Worm (Caenorhabditis elegans) whole organism, L1 larva: ENCODE measurements around the gene ZK1307.7.

Experiments
- ets-5 ChIP-seq: fragments of 200-800 bp; sonication (Bioruptor generic); IDR thresholded peaks from 2 replicates; pipeline ENCODE4 v1.3.6; 2022; ENCODE audit warnings: missing genetic modification characterization, missing compliant biosample characterization
- lir-3 ChIP-seq: sonication (generic microtip); optimal IDR thresholded peaks from 2 replicates; lab custom pipeline; 2016; ENCODE audit warnings: mild to moderate bottlenecking, missing genetic modification characterization, moderate library complexity, missing compliant biosample characterization; ENCODE audit not compliant: poor library complexity
- skn-1 ChIP-seq: fragments of 150-350 bp; optimal IDR thresholded peaks from 2 replicates; lab custom pipeline; 2014; ENCODE audit warnings: missing biosample characterization, missing genetic modification characterization
- snpc-4 ChIP-seq: fragments of 150-350 bp; optimal IDR thresholded peaks from 2 replicates; lab custom pipeline; 2014; ENCODE audit warnings: missing biosample characterization, missing genetic modification characterization

- no peak for TF ChIP-seq snpc-4 (tag; lab: Kevin White, UChicago)
- no peak for TF ChIP-seq ets-5
- TF ChIP-seq lir-3 = no peak
- no peak for TF ChIP-seq skn-1 (tag; lab: Kevin White, UChicago)
These were observed 34.9 kb downstream of the ZK1307.7 start, which contains the start of gene ZK1320.7 for ce11 chrII:9671308-9671707.
